Worm (Caenorhabditis elegans) whole organism, late embryonic: ENCODE data around the gene C34B4.2.

Experiments
- C08G9.2 ChIP-seq: sonication (generic microtip); optimal IDR thresholded peaks from 2 replicates; lab custom pipeline; 2016; ENCODE audit warnings: mild to moderate bottlenecking, missing genetic modification characterization, moderate library complexity, missing compliant biosample characterization
- C38D4.7 ChIP-seq: fragments of 200-800 bp; sonication (Bioruptor generic); optimal IDR thresholded peaks from 2 replicates; lab custom pipeline; 2018; ENCODE audit warnings: mild to moderate bottlenecking, missing genetic modification characterization, moderate library complexity, missing compliant biosample characterization
- F13H6.1 ChIP-seq: sonication (generic microtip); optimal IDR thresholded peaks from 2 replicates; lab custom pipeline; 2016; ENCODE audit warnings: missing genetic modification characterization, missing compliant biosample characterization
- K02D7.2 ChIP-seq: sonication (generic microtip); optimal IDR thresholded peaks from 2 replicates; lab custom pipeline; 2017; ENCODE audit warnings: mild to moderate bottlenecking, missing genetic modification characterization, missing compliant biosample characterization
- Y22D7AL.16 ChIP-seq: sonication (generic microtip); optimal IDR thresholded peaks from 2 replicates; lab custom pipeline; 2016; ENCODE audit warnings: missing genetic modification characterization, missing compliant biosample characterization
- ahr-1 ChIP-seq: sonication (generic microtip); optimal IDR thresholded peaks from 2 replicates; lab custom pipeline; 2016; ENCODE audit warnings: missing genetic modification characterization, missing compliant biosample characterization
- ceh-24 ChIP-seq: sonication (generic microtip); optimal IDR thresholded peaks from 2 replicates; lab custom pipeline; 2016; ENCODE audit warnings: mild to moderate bottlenecking, missing genetic modification characterization, missing compliant biosample characterization
- ceh-30 ChIP-seq: fragments of 150-350 bp; optimal IDR thresholded peaks from 2 replicates; lab custom pipeline; 2014; ENCODE audit warnings: missing biosample characterization, missing genetic modification characterization
- ceh-31 ChIP-seq: sonication (generic microtip); optimal IDR thresholded peaks from 2 replicates; lab custom pipeline; 2016; ENCODE audit warnings: missing genetic modification characterization, missing compliant biosample characterization
- ceh-45 ChIP-seq: fragments of 200-800 bp; sonication (Bioruptor generic); IDR thresholded peaks from 2 replicates; pipeline ENCODE4 v1.3.6; 2022; ENCODE audit warnings: missing genetic modification reagents, missing genetic modification characterization, missing compliant biosample characterization
- ceh-6 ChIP-seq: fragments of 200-800 bp; sonication (Bioruptor generic); optimal IDR thresholded peaks from 2 replicates; lab custom pipeline; 2018; ENCODE audit warnings: mild to moderate bottlenecking, missing genetic modification characterization, missing compliant biosample characterization
- che-1 ChIP-seq: sonication (generic microtip); optimal IDR thresholded peaks from 2 replicates; lab custom pipeline; 2016; ENCODE audit warnings: mild to moderate bottlenecking, missing genetic modification characterization, missing compliant biosample characterization
- dve-1 ChIP-seq: sonication (generic microtip); optimal IDR thresholded peaks from 2 replicates; lab custom pipeline; 2017; ENCODE audit warnings: antibody characterized with exemption, mild to moderate bottlenecking, missing genetic modification characterization, missing compliant biosample characterization
- elt-4 ChIP-seq: sonication (generic microtip); optimal IDR thresholded peaks from 2 replicates; lab custom pipeline; 2016; ENCODE audit warnings: missing genetic modification characterization, missing compliant biosample characterization
- eyg-1 ChIP-seq: sonication (generic microtip); optimal IDR thresholded peaks from 2 replicates; lab custom pipeline; 2016; ENCODE audit warnings: missing genotype, missing genetic modification characterization, missing compliant biosample characterization
- fkh-10 ChIP-seq: fragments of 150-350 bp; optimal IDR thresholded peaks from 2 replicates; lab custom pipeline; 2014; ENCODE audit warnings: missing biosample characterization, missing genetic modification reagents, missing genetic modification characterization
- hlh-15 ChIP-seq: sonication (generic microtip); optimal IDR thresholded peaks from 2 replicates; lab custom pipeline; 2016; ENCODE audit warnings: missing genetic modification characterization, missing compliant biosample characterization
- hlh-6 ChIP-seq: sonication (generic microtip); optimal IDR thresholded peaks from 2 replicates; lab custom pipeline; 2016; ENCODE audit warnings: missing genotype, missing genetic modification characterization, missing compliant biosample characterization
- hlh-8 ChIP-seq: sonication (generic microtip); optimal IDR thresholded peaks from 2 replicates; lab custom pipeline; 2016; ENCODE audit warnings: missing genotype, missing genetic modification characterization, missing compliant biosample characterization
- lim-6 ChIP-seq: sonication (generic microtip); optimal IDR thresholded peaks from 2 replicates; lab custom pipeline; 2016; ENCODE audit warnings: missing genetic modification characterization, missing compliant biosample characterization
- lin-11 ChIP-seq: fragments of 200-800 bp; sonication (Bioruptor generic); optimal IDR thresholded peaks from 2 replicates; lab custom pipeline; 2018; ENCODE audit warnings: mild to moderate bottlenecking, missing genetic modification characterization, missing compliant biosample characterization
- mec-3 ChIP-seq: sonication (generic microtip); optimal IDR thresholded peaks from 2 replicates; lab custom pipeline; 2016; ENCODE audit warnings: borderline replicate concordance, missing genetic modification characterization, missing compliant biosample characterization
- nhr-11 ChIP-seq: fragments of 150-350 bp; optimal IDR thresholded peaks from 2 replicates; lab custom pipeline; 2014; ENCODE audit warnings: missing biosample characterization, missing genetic modification characterization
- odd-2 ChIP-seq: sonication (generic microtip); optimal IDR thresholded peaks from 2 replicates; lab custom pipeline; 2017; ENCODE audit warnings: antibody characterized with exemption, mild to moderate bottlenecking, missing genetic modification characterization, missing compliant biosample characterization
- pat-9 ChIP-seq: fragments of 200-800 bp; sonication (Bioruptor generic); optimal IDR thresholded peaks from 2 replicates; lab custom pipeline; 2018; ENCODE audit warnings: mild to moderate bottlenecking, missing genetic modification characterization, moderate library complexity, missing compliant biosample characterization
- pha-2 ChIP-seq: sonication (generic microtip); optimal IDR thresholded peaks from 2 replicates; lab custom pipeline; 2017; ENCODE audit warnings: mild to moderate bottlenecking, missing genetic modification characterization, missing compliant biosample characterization
- pha-4 ChIP-seq: fragments of 150-350 bp; optimal IDR thresholded peaks from 2 replicates; lab custom pipeline; 2018; ENCODE audit warnings: missing biosample characterization, missing genetic modification reagents, missing genetic modification characterization
- pqm-1 ChIP-seq: sonication (generic microtip); optimal IDR thresholded peaks from 2 replicates; lab custom pipeline; 2016; ENCODE audit warnings: missing genetic modification characterization, missing compliant biosample characterization
- ref-2 ChIP-seq: sonication (generic microtip); optimal IDR thresholded peaks from 2 replicates; lab custom pipeline; 2016; ENCODE audit warnings: missing genetic modification characterization, missing compliant biosample characterization
- rnt-1 ChIP-seq: sonication (generic microtip); optimal IDR thresholded peaks from 2 replicates; lab custom pipeline; 2016; ENCODE audit warnings: missing genetic modification characterization, missing compliant biosample characterization
- syd-9 ChIP-seq: sonication (generic microtip); optimal IDR thresholded peaks from 2 replicates; lab custom pipeline; 2016; ENCODE audit warnings: mild to moderate bottlenecking, missing genetic modification characterization, moderate library complexity, missing compliant biosample characterization
- tbx-2 ChIP-seq: sonication (generic microtip); optimal IDR thresholded peaks from 2 replicates; lab custom pipeline; 2016; ENCODE audit warnings: missing genetic modification characterization, missing compliant biosample characterization
- tbx-7 ChIP-seq: sonication (generic microtip); optimal IDR thresholded peaks from 2 replicates; lab custom pipeline; 2016; ENCODE audit warnings: missing genotype, missing genetic modification characterization, missing compliant biosample characterization
- unc-42 ChIP-seq: sonication (generic microtip); optimal IDR thresholded peaks from 2 replicates; lab custom pipeline; 2016; ENCODE audit warnings: missing genotype, missing genetic modification characterization, missing compliant biosample characterization
- unc-55 ChIP-seq: sonication (generic microtip); optimal IDR thresholded peaks from 2 replicates; lab custom pipeline; 2017; ENCODE audit warnings: missing biosample characterization, missing genetic modification reagents, missing genetic modification characterization
- unc-86 ChIP-seq: sonication (generic microtip); optimal IDR thresholded peaks from 2 replicates; lab custom pipeline; 2016; ENCODE audit warnings: missing genetic modification characterization, missing compliant biosample characterization
- zip-5 ChIP-seq: sonication (generic microtip); optimal IDR thresholded peaks from 2 replicates; lab custom pipeline; 2016; ENCODE audit warnings: missing genetic modification characterization, missing compliant biosample characterization
- ztf-16 ChIP-seq: sonication (generic microtip); optimal IDR thresholded peaks from 2 replicates; lab custom pipeline; 2017; ENCODE audit warnings: missing genetic modification characterization, missing compliant biosample characterization

Gene C34B4.2

ce11 chrV:13082442-13083126 lies at the start of gene C34B4.2 (continued):
- no peak for TF ChIP-seq fkh-10 (GFP tag; lab: Kevin White, UChicago)
- TF ChIP-seq C08G9.2 (tag; lab: Kevin White, UChicago) = no peak
- no peak for TF ChIP-seq odd-2
- TF ChIP-seq pha-4 = no peak
- peak; percentile 29 for TF ChIP-seq ceh-31 (tag; lab: Kevin White, UChicago)
- TF ChIP-seq pha-2 (tag; lab: Kevin White, UChicago) = no peak
- no peak for TF ChIP-seq dve-1
- no peak for TF ChIP-seq Y22D7AL.16 (tag; lab: Kevin White, UChicago)
- peak; percentile 41 for TF ChIP-seq unc-42 (tag; lab: Kevin White, UChicago)
- no peak for TF ChIP-seq ceh-45 (GFP tag; lab: Robert Waterston, UW)
- TF ChIP-seq unc-55 (GFP tag; lab: Kevin White, UChicago) = no peak
- no peak for TF ChIP-seq ref-2 (tag; lab: Kevin White, UChicago)
- TF ChIP-seq ceh-24 (tag; lab: Kevin White, UChicago) = no peak
- TF ChIP-seq elt-4 = no peak
- no peak for TF ChIP-seq pqm-1 (tag; lab: Kevin White, UChicago)

- TF ChIP-seq lim-6 (tag; lab: Kevin White, UChicago) (no peak), odd-2 (no peak), ceh-6 (GFP tag; lab: Kevin White, UChicago) (no peak), lin-11 (tag; lab: Kevin White, UChicago) (no peak), tbx-2 (no peak), C38D4.7 (GFP tag; lab: Kevin White, UChicago) (no peak), pqm-1 (tag; lab: Kevin White, UChicago) (no peak), tbx-7 (no peak), ceh-30 (tag; lab: Kevin White, UChicago) (no peak), syd-9 (tag; lab: Kevin White, UChicago) (no peak), ahr-1 (tag; lab: Kevin White, UChicago) (no peak), zip-5 (tag; lab: Kevin White, UChicago) (no peak), pat-9 (tag; lab: Kevin White, UChicago) (no peak), rnt-1 (tag; lab: Kevin White, UChicago) (no peak), mec-3 (tag; lab: Kevin White, UChicago) (no peak), dve-1 (no peak), K02D7.2 (no peak), hlh-6 (tag; lab: Kevin White, UChicago) (no peak), ztf-16 (tag; lab: Kevin White, UChicago) (no peak), nhr-11 (no peak)
Measured at ce11 chrV:13033223-13033622, 49.6 kb upstream of the C34B4.2 start, which contains the start of gene W07G4.1. Gene W07G4.1 (plus strand): TSS chrV:13033523.

ce11 chrV:13034604-13035003 lies 48.3 kb upstream of the C34B4.2 start, which contains the start of gene W07G4.7:
Gene W07G4.7 (minus strand): TSS chrV:13034704.
- TF ChIP-seq unc-86 (tag; lab: Kevin White, UChicago) (no peak), elt-4 (no peak), ceh-45 (GFP tag; lab: Robert Waterston, UW) (no peak), tbx-7 (no peak), eyg-1 (no peak), F13H6.1 (tag; lab: Kevin White, UChicago) (no peak), ahr-1 (tag; lab: Kevin White, UChicago) (no peak), hlh-8 (tag; lab: Kevin White, UChicago) (no peak), hlh-15 (no peak), che-1 (tag; lab: Kevin White, UChicago) (no peak)
